Fruit fly (Drosophila melanogaster): ENCODE data around the gene Jhbp2.
A peak's percentile ranks its signal among the peaks of the same experiment; 100 is the strongest.

Jhbp2 gene

DNA sequence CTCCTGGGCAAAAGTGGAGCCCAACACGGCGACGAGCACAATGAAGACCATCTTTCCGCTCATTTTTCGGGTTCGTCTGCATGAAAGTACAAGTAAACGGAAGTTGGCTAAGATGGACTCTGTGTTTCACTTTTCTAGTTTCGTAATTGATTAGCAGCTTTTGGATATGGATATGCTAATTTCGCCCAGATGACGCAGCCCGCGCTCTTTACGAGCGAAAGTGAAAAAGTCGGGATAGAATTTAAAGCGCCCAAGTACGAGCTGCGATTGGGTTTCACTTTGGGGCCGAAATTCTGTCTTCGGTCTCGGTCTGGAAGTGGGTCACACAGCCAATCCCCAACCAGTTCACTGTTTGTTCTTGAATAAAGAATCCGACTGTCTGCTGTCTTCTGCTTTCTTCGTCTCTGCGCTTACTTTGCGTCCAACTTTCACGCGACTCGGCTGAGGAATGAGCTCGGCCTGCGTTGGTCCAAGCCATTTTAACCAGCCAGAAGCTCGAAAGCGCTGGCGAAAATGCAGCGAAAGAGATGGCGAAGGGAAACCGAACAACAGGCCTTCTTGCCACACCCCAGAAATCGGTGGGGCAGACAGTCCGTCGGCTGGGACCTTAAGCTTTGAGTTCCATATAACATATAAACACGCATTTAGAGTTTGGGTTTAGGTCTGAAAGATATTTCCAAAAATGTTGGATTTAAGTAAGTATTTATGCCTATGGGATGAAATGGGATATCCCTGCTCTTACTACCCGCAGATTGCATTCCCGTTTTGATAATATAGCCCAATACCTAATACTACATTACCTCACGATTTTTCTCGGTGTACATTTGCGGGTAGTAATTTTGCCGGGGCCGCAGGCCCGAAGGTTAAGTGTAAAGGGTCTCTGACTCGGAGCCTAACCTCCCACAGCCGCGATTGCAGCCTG is at the start of gene Jhbp2:
Gene Jhbp2, minus strand, starts transcription at position 454 of the 922 bp plus-strand sequence.
- TF ChIP-seq pan (optimal IDR thresholded peaks at IDR 0.05) (no peak), fru (GFP tag; optimal IDR thresholded peaks at IDR 0.05) (peak; percentile 57), Rel (GFP tag; optimal IDR thresholded peaks at IDR 0.05) (no peak), Rel (tag; optimal IDR thresholded peaks at IDR 0.05) (no peak), Abd-B (GFP tag; optimal IDR thresholded peaks at IDR 0.05) (no peak), CrebA (GFP tag; optimal IDR thresholded peaks at IDR 0.05; ENCODE audit: borderline replicate concordance) (no peak), GATAd (GFP tag; optimal IDR thresholded peaks at IDR 0.05) (no peak), OdsH (GFP tag; optimal IDR thresholded peaks at IDR 0.05) (peak; percentile 19), usp (GFP tag; optimal IDR thresholded peaks at IDR 0.05) (no peak), psq (GFP tag; optimal IDR thresholded peaks at IDR 0.05) (peak; percentile 53), br (GFP tag; optimal IDR thresholded peaks at IDR 0.05) (peak; percentile 11), Sp1 (GFP tag; optimal IDR thresholded peaks at IDR 0.05) (peak; percentile 14), foxo (GFP tag; optimal IDR thresholded peaks at IDR 0.05) (peak in 1 of 2 experiments; percentile 45), HLH106 (tag; optimal IDR thresholded peaks at IDR 0.05) (peak; percentile 22), CG32264 (GFP tag; optimal IDR thresholded peaks at IDR 0.05) (no peak), h (GFP tag; optimal IDR thresholded peaks at IDR 0.05) (peak; percentile 49), rgr (GFP tag; optimal IDR thresholded peaks at IDR 0.05) (peak; percentile 20), CG9705 (GFP tag; optimal IDR thresholded peaks at IDR 0.05) (no peak), dsf (GFP tag; optimal IDR thresholded peaks at IDR 0.05; ENCODE audit: borderline replicate concordance) (no peak), Hr78 (GFP tag; optimal IDR thresholded peaks at IDR 0.05) (no peak), woc (GFP tag; optimal IDR thresholded peaks at IDR 0.05) (peak; percentile 28), Hr83 (GFP tag; optimal IDR thresholded peaks at IDR 0.05; ENCODE audit: poor library complexity, severe bottlenecking) (no peak), N (GFP tag; optimal IDR thresholded peaks at IDR 0.05) (no peak), ey (GFP tag; optimal IDR thresholded peaks at IDR 0.05) (peak; percentile 25), Vsx2 (GFP tag; optimal IDR thresholded peaks at IDR 0.05; ENCODE audit: partially characterized antibody) (no peak), Hnf4 (GFP tag; optimal IDR thresholded peaks at IDR 0.05) (no peak)

dm6 chr3R:5010153-5010552 is 49.0 kb upstream of the Jhbp2 start:
- no peak for TF ChIP-seq Dfd (GFP tag; optimal IDR thresholded peaks at IDR 0.05)
- peak; percentile 49 for TF ChIP-seq h (GFP tag; optimal IDR thresholded peaks at IDR 0.05)
- TF ChIP-seq psq (GFP tag; optimal IDR thresholded peaks at IDR 0.05), result no peak
- TF ChIP-seq CrebA (GFP tag; optimal IDR thresholded peaks at IDR 0.05; ENCODE audit: borderline replicate concordance), result no peak
- no peak for TF ChIP-seq N (GFP tag; optimal IDR thresholded peaks at IDR 0.05)
- TF ChIP-seq fru (GFP tag; optimal IDR thresholded peaks at IDR 0.05), result peak; percentile 22
- peak; percentile 37 for TF ChIP-seq br (GFP tag; optimal IDR thresholded peaks at IDR 0.05)
- TF ChIP-seq dmrt93B (GFP tag; optimal IDR thresholded peaks at IDR 0.05), result no peak
- no peak for TF ChIP-seq dl (GFP tag; optimal IDR thresholded peaks at IDR 0.05; ENCODE audit: insufficient read depth in 1 of 2, partially characterized antibody in 2 of 2)
- TF ChIP-seq brk (GFP tag; optimal IDR thresholded peaks at IDR 0.05), result no peak
- TF ChIP-seq OdsH (GFP tag; optimal IDR thresholded peaks at IDR 0.05), result peak; percentile 37
- TF ChIP-seq Rel (GFP tag; optimal IDR thresholded peaks at IDR 0.05), result no peak
- TF ChIP-seq Rel (tag; optimal IDR thresholded peaks at IDR 0.05), result no peak
- TF ChIP-seq Vsx2 (GFP tag; optimal IDR thresholded peaks at IDR 0.05; ENCODE audit: partially characterized antibody), result no peak
- TF ChIP-seq Jra (GFP tag; optimal IDR thresholded peaks at IDR 0.05), result no peak
- no peak for TF ChIP-seq woc (GFP tag; optimal IDR thresholded peaks at IDR 0.05)
- peak; percentile 29 for TF ChIP-seq Hnf4 (GFP tag; optimal IDR thresholded peaks at IDR 0.05)
- TF ChIP-seq tai (GFP tag; optimal IDR thresholded peaks at IDR 0.05), result no peak
- peak; percentile 83 for TF ChIP-seq sv (GFP tag; optimal IDR thresholded peaks at IDR 0.05)
- TF ChIP-seq Sp1 (GFP tag; optimal IDR thresholded peaks at IDR 0.05), result peak; percentile 5
- no peak for TF ChIP-seq pan (optimal IDR thresholded peaks at IDR 0.05)
- no peak for TF ChIP-seq usp (GFP tag; optimal IDR thresholded peaks at IDR 0.05)
- TF ChIP-seq Hr78 (GFP tag; optimal IDR thresholded peaks at IDR 0.05), result no peak
- peak; percentile 1 for TF ChIP-seq HLH106 (tag; optimal IDR thresholded peaks at IDR 0.05)
- no peak for TF ChIP-seq CG9705 (GFP tag; optimal IDR thresholded peaks at IDR 0.05)
- no peak for TF ChIP-seq Hr83 (GFP tag; optimal IDR thresholded peaks at IDR 0.05; ENCODE audit: poor library complexity, severe bottlenecking)
- no peak for TF ChIP-seq lola (GFP tag; optimal IDR thresholded peaks at IDR 0.05)
- TF ChIP-seq Myc (optimal IDR thresholded peaks at IDR 0.05), result no peak
- no peak for TF ChIP-seq jim (GFP tag; optimal IDR thresholded peaks at IDR 0.05)
- peak; percentile 26 for TF ChIP-seq ey (GFP tag; optimal IDR thresholded peaks at IDR 0.05)
- no peak for TF ChIP-seq Mio (GFP tag; optimal IDR thresholded peaks at IDR 0.05)
- TF ChIP-seq CG32264 (GFP tag; optimal IDR thresholded peaks at IDR 0.05), result no peak
- TF ChIP-seq foxo (GFP tag; optimal IDR thresholded peaks at IDR 0.05), result peak in 1 of 2 experiments; percentile 52
- TF ChIP-seq Abd-B (GFP tag; optimal IDR thresholded peaks at IDR 0.05), result no peak
- TF ChIP-seq sage (GFP tag; optimal IDR thresholded peaks at IDR 0.05), result no peak
- TF ChIP-seq Dif (GFP tag; optimal IDR thresholded peaks at IDR 0.05; ENCODE audit: partially characterized antibody), result no peak
- peak; percentile 51 for TF ChIP-seq rgr (GFP tag; optimal IDR thresholded peaks at IDR 0.05)
- TF ChIP-seq GATAd (GFP tag; optimal IDR thresholded peaks at IDR 0.05), result no peak
- no peak for TF ChIP-seq dsf (GFP tag; optimal IDR thresholded peaks at IDR 0.05; ENCODE audit: borderline replicate concordance)

Data from whole organism, wandering third instar larva.